Worm (Caenorhabditis elegans) whole organism, late embryonic: ENCODE measurements around the gene hsp-4.

Experiments
- C38D4.7 ChIP-seq: fragments of 200-800 bp; sonication (Bioruptor generic); optimal IDR thresholded peaks from 2 replicates; lab custom pipeline; 2018; ENCODE audit warnings: mild to moderate bottlenecking, missing genetic modification characterization, moderate library complexity, missing compliant biosample characterization
- Y22D7AL.16 ChIP-seq: sonication (generic microtip); optimal IDR thresholded peaks from 2 replicates; lab custom pipeline; 2016; ENCODE audit warnings: missing genetic modification characterization, missing compliant biosample characterization
- ama-1 ChIP-seq: fragments of 150-350 bp; optimal IDR thresholded peaks from 2 replicates; lab custom pipeline; 2014
- ceh-14 ChIP-seq: sonication (generic microtip); optimal IDR thresholded peaks from 2 replicates; lab custom pipeline; 2016; ENCODE audit warnings: missing genotype, missing genetic modification characterization, missing compliant biosample characterization
- ceh-18 ChIP-seq: sonication (generic microtip); optimal IDR thresholded peaks from 2 replicates; lab custom pipeline; 2016; ENCODE audit warnings: missing genetic modification characterization, missing compliant biosample characterization
- ets-4 ChIP-seq: sonication (generic microtip); optimal IDR thresholded peaks from 2 replicates; lab custom pipeline; 2016; ENCODE audit warnings: missing genetic modification characterization, missing compliant biosample characterization
- fkh-10 ChIP-seq: fragments of 150-350 bp; optimal IDR thresholded peaks from 2 replicates; lab custom pipeline; 2014; ENCODE audit warnings: missing biosample characterization, missing genetic modification reagents, missing genetic modification characterization
- mec-3 ChIP-seq: sonication (generic microtip); optimal IDR thresholded peaks from 2 replicates; lab custom pipeline; 2016; ENCODE audit warnings: borderline replicate concordance, missing genetic modification characterization, missing compliant biosample characterization
- nfya-1 ChIP-seq: sonication (generic microtip); optimal IDR thresholded peaks from 2 replicates; lab custom pipeline; 2017; ENCODE audit warnings: missing genetic modification characterization, mild to moderate bottlenecking, missing compliant biosample characterization, antibody characterized with exemption, moderate library complexity
- nhr-11 ChIP-seq: fragments of 150-350 bp; optimal IDR thresholded peaks from 2 replicates; lab custom pipeline; 2014; ENCODE audit warnings: missing biosample characterization, missing genetic modification characterization
- pax-1 ChIP-seq: fragments of 150-350 bp; optimal IDR thresholded peaks from 2 replicates; lab custom pipeline; 2014; ENCODE audit warnings: missing biosample characterization, missing genetic modification characterization
- pha-4 ChIP-seq: fragments of 150-350 bp; optimal IDR thresholded peaks from 2 replicates; lab custom pipeline; 2018; ENCODE audit warnings: missing biosample characterization, missing genetic modification reagents, missing genetic modification characterization
- sox-2 ChIP-seq: fragments of 200-800 bp; sonication (Bioruptor generic); IDR thresholded peaks from 2 replicates; pipeline ENCODE4 v1.3.6; 2022; ENCODE audit warnings: missing genetic modification reagents, missing genetic modification characterization, missing compliant biosample characterization
- syd-9 ChIP-seq: sonication (generic microtip); optimal IDR thresholded peaks from 2 replicates; lab custom pipeline; 2016; ENCODE audit warnings: mild to moderate bottlenecking, missing genetic modification characterization, moderate library complexity, missing compliant biosample characterization

DNA sequence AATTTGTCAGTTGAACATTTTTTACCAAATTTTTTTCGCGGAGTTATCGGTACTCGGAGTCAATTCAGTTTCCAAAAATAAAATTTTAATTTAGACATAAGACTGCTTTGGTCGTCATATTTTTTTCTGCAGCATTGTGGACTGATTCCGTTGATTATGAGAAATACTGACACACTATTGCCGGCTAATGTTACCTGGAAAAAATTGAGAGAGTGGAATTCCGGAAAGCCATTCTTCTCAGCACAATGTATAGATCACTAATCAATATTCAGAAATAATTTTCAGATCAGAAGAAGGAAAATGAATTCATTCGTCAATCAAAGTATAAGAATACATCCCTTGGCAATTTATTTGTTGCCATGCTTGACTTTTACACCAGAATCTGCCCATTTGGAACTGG lies 26.6 kb upstream of the hsp-4 start, which contains the start of gene C07D10.6:
- TF ChIP-seq pha-4 (tag; lab: Kevin White, UChicago) = no peak
- no peak for TF ChIP-seq ceh-18 (tag; lab: Kevin White, UChicago)
- no peak for TF ChIP-seq ama-1 (lab: Kevin White, UChicago)
- TF ChIP-seq ets-4 (tag; lab: Kevin White, UChicago) = no peak
- no peak for TF ChIP-seq sox-2 (GFP tag; lab: Robert Waterston, UW)
- no peak for TF ChIP-seq Y22D7AL.16 (tag; lab: Kevin White, UChicago)
- no peak for TF ChIP-seq fkh-10 (GFP tag; lab: Kevin White, UChicago)
- no peak for TF ChIP-seq syd-9 (tag; lab: Kevin White, UChicago)
- TF ChIP-seq mec-3 = no peak
- TF ChIP-seq pax-1 = no peak
- TF ChIP-seq C38D4.7 (GFP tag; lab: Kevin White, UChicago) = no peak
- no peak for TF ChIP-seq ceh-14 (tag; lab: Kevin White, UChicago)
- no peak for TF ChIP-seq nfya-1 (tag; lab: Kevin White, UChicago)
- TF ChIP-seq nhr-11 (tag; lab: Kevin White, UChicago) = no peak
